Worm (Caenorhabditis elegans) whole organism, L2 larva: ENCODE measurements around the gene K07E3.4.
A peak's percentile ranks its signal among the peaks of the same experiment; 100 is the strongest.

Experiments used
- C34F6.9 ChIP-seq: fragments of 150-350 bp; optimal IDR thresholded peaks from 2 replicates; lab custom pipeline; 2014; ENCODE audit warnings: missing biosample characterization, missing genetic modification characterization
- F13H6.1 ChIP-seq: sonication (generic microtip); optimal IDR thresholded peaks from 2 replicates; lab custom pipeline; 2016; ENCODE audit warnings: missing genetic modification characterization, missing compliant biosample characterization
- R02D3.7 ChIP-seq: fragments of 150-350 bp; optimal IDR thresholded peaks from 2 replicates; lab custom pipeline; 2014; ENCODE audit warnings: missing biosample characterization, missing genetic modification characterization
- Y55F3AM.14 ChIP-seq: fragments of 200-800 bp; sonication (Bioruptor generic); optimal IDR thresholded peaks from 2 replicates; lab custom pipeline; 2018; ENCODE audit warnings: mild to moderate bottlenecking, missing genetic modification characterization, missing compliant biosample characterization
- ZK546.5 ChIP-seq: sonication (generic microtip); optimal IDR thresholded peaks from 2 replicates; lab custom pipeline; 2017; ENCODE audit warnings: missing biosample characterization, missing genetic modification characterization
- alr-1 ChIP-seq: fragments of 150-350 bp; optimal IDR thresholded peaks from 2 replicates; lab custom pipeline; 2014; ENCODE audit warnings: missing biosample characterization, missing genetic modification characterization
- aly-2 ChIP-seq: fragments of 150-350 bp; optimal IDR thresholded peaks from 2 replicates; lab custom pipeline; 2014; ENCODE audit warnings: missing biosample characterization, missing genetic modification characterization
- ama-1 ChIP-seq: fragments of 150-350 bp; optimal IDR thresholded peaks from 2 replicates; lab custom pipeline; 2018; ENCODE audit warnings: inconsistent platforms
- blmp-1 ChIP-seq: sonication (generic microtip); optimal IDR thresholded peaks from 2 replicates; lab custom pipeline; 2017; ENCODE audit warnings: missing genetic modification characterization, mild to moderate bottlenecking, missing compliant biosample characterization, antibody characterized with exemption, moderate library complexity; ENCODE audit not compliant: insufficient read depth
- ceh-16 ChIP-seq: fragments of 150-350 bp; optimal IDR thresholded peaks from 2 replicates; lab custom pipeline; 2014; ENCODE audit warnings: missing biosample characterization, missing genetic modification characterization
- ceh-82 ChIP-seq: fragments of 150-350 bp; optimal IDR thresholded peaks from 2 replicates; lab custom pipeline; 2014; ENCODE audit warnings: missing biosample characterization, missing genetic modification characterization
- crh-2 ChIP-seq: sonication (generic microtip); optimal IDR thresholded peaks from 2 replicates; lab custom pipeline; 2017; ENCODE audit warnings: missing biosample characterization, missing genetic modification characterization
- dmd-4 ChIP-seq: sonication (generic microtip); optimal IDR thresholded peaks from 2 replicates; lab custom pipeline; 2017; ENCODE audit warnings: missing biosample characterization, missing genetic modification characterization
- elt-1 ChIP-seq: fragments of 150-350 bp; optimal IDR thresholded peaks from 2 replicates; lab custom pipeline; 2014; ENCODE audit warnings: missing biosample characterization, missing genetic modification characterization
- elt-3 ChIP-seq: sonication (generic microtip); optimal IDR thresholded peaks from 2 replicates; lab custom pipeline; 2017; ENCODE audit warnings: missing biosample characterization, missing genetic modification characterization
- fos-1 ChIP-seq: fragments of 150-350 bp; optimal IDR thresholded peaks from 2 replicates; lab custom pipeline; 2014; ENCODE audit warnings: missing biosample characterization, missing genetic modification characterization
- gmeb-1 ChIP-seq: fragments of 150-350 bp; optimal IDR thresholded peaks from 2 replicates; lab custom pipeline; 2014; ENCODE audit warnings: missing biosample characterization, missing genetic modification characterization
- lin-11 ChIP-seq: fragments of 150-350 bp; sonication (generic microtip); optimal IDR thresholded peaks from 2 replicates; lab custom pipeline; 2014; ENCODE audit warnings: missing biosample characterization, missing genetic modification characterization, inconsistent platforms, mixed read lengths
- lin-13 ChIP-seq: fragments of 150-350 bp; optimal IDR thresholded peaks from 2 replicates; lab custom pipeline; 2014; ENCODE audit warnings: missing biosample characterization, missing genetic modification reagents, missing genetic modification characterization
- lin-39 ChIP-seq: fragments of 150-350 bp; optimal IDR thresholded peaks from 2 replicates; lab custom pipeline; 2014; ENCODE audit warnings: missing biosample characterization, missing genetic modification reagents, missing genetic modification characterization
- mab-5 ChIP-seq: fragments of 150-350 bp; optimal IDR thresholded peaks from 2 replicates; lab custom pipeline; 2014; ENCODE audit warnings: missing biosample characterization, missing genetic modification characterization
- mbf-1 ChIP-seq: sonication (generic microtip); optimal IDR thresholded peaks from 2 replicates; lab custom pipeline; 2017; ENCODE audit warnings: missing biosample characterization, missing genetic modification characterization
- mdl-1 ChIP-seq, 2 experiments: fragments of 150-350 bp in 1 of 2; sonication (generic microtip) in 1 of 2; optimal IDR thresholded peaks; 2 replicates each; lab custom pipeline; 2017; ENCODE audit warnings: missing biosample characterization in 2 of 2, missing genetic modification characterization in 2 of 2
- nhr-10 ChIP-seq: sonication (generic microtip); optimal IDR thresholded peaks from 2 replicates; lab custom pipeline; 2017; ENCODE audit warnings: missing biosample characterization, missing genetic modification characterization
- nhr-12 ChIP-seq: fragments of 150-350 bp; optimal IDR thresholded peaks from 2 replicates; lab custom pipeline; 2014; ENCODE audit warnings: missing biosample characterization, missing genetic modification characterization
- nhr-129 ChIP-seq: fragments of 150-350 bp; optimal IDR thresholded peaks from 2 replicates; lab custom pipeline; 2014; ENCODE audit warnings: missing biosample characterization, missing genetic modification characterization
- nhr-21 ChIP-seq: fragments of 150-350 bp; optimal IDR thresholded peaks from 2 replicates; lab custom pipeline; 2014; ENCODE audit warnings: missing biosample characterization, missing genetic modification characterization
- nhr-23 ChIP-seq: fragments of 150-350 bp; optimal IDR thresholded peaks from 2 replicates; lab custom pipeline; 2014; ENCODE audit warnings: missing biosample characterization, missing genetic modification reagents, missing genetic modification characterization
- nhr-237 ChIP-seq: fragments of 150-350 bp; optimal IDR thresholded peaks from 2 replicates; lab custom pipeline; 2014; ENCODE audit warnings: missing biosample characterization, missing genetic modification characterization
- nhr-6 ChIP-seq: fragments of 150-350 bp; optimal IDR thresholded peaks from 2 replicates; lab custom pipeline; 2014; ENCODE audit warnings: missing biosample characterization, missing genetic modification characterization
- nhr-77 ChIP-seq: fragments of 150-350 bp; optimal IDR thresholded peaks from 2 replicates; lab custom pipeline; 2014; ENCODE audit warnings: missing biosample characterization, missing genetic modification characterization
- skn-1 ChIP-seq: sonication (generic microtip); optimal IDR thresholded peaks from 2 replicates; lab custom pipeline; 2017; ENCODE audit warnings: missing biosample characterization, missing genetic modification characterization
- sma-3 ChIP-seq: sonication (generic microtip); optimal IDR thresholded peaks from 2 replicates; lab custom pipeline; 2016; ENCODE audit warnings: missing genetic modification reagents, missing genetic modification characterization, missing compliant biosample characterization
- sma-9 ChIP-seq, 2 experiments: fragments of 150-350 bp in 1 of 2; sonication (generic microtip) in 1 of 2; optimal IDR thresholded peaks; 2 replicates each; lab custom pipeline; 2014 to 2016; ENCODE audit warnings: missing genetic modification characterization in 2 of 2, mild to moderate bottlenecking in 1 of 2, missing biosample characterization in 1 of 2, missing compliant biosample characterization in 1 of 2, missing genetic modification reagents in 1 of 2, moderate library complexity in 1 of 2
- unc-39 ChIP-seq: fragments of 150-350 bp; optimal IDR thresholded peaks from 2 replicates; lab custom pipeline; 2014; ENCODE audit warnings: missing biosample characterization, missing genetic modification characterization
- unc-55 ChIP-seq: fragments of 150-350 bp; sonication (generic microtip); optimal IDR thresholded peaks from 3 replicates; lab custom pipeline; 2014; ENCODE audit warnings: missing biosample characterization, missing genetic modification reagents, missing genetic modification characterization
- ztf-1 ChIP-seq: fragments of 200-800 bp; sonication (Bioruptor generic); conservative IDR thresholded peaks from 2 replicates; pipeline ENCODE4 v1.3.6; 2022; ENCODE audit warnings: missing genetic modification characterization, missing compliant biosample characterization
- ztf-11 ChIP-seq: sonication (generic microtip); optimal IDR thresholded peaks from 2 replicates; lab custom pipeline; 2017; ENCODE audit warnings: missing biosample characterization, missing genetic modification characterization
- ztf-4 ChIP-seq: fragments of 150-350 bp; optimal IDR thresholded peaks from 2 replicates; lab custom pipeline; 2014; ENCODE audit warnings: missing biosample characterization, missing genetic modification characterization

The K07E3.4 gene

DNA sequence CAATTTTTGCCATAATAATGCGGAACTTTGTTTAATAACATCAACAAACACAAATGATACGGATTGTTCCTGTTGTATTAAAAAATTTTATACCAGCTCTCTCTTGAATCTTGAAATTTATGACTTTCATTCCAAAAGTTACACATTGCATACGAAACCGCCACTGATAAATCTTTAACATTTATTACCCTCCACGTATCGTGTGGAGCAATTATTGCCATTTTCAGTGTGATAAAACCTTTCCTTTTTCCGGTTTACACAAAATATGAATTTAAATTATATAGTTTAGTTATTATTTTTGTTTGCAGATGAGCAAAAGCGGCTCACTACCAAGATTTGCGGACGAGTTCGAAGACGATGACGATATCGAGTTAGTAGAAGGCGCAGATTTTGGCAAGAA is 23.0 kb downstream of the K07E3.4 start, which contains the start of gene C18A11.3:
Gene C18A11.3 (plus strand): TSS at position 301 of the 400 bp plus-strand sequence.
- TF ChIP-seq fos-1 (tag; lab: Kevin White, UChicago), result peak; percentile 24
- TF ChIP-seq crh-2 (tag; lab: Kevin White, UChicago), result no peak
- no peak for TF ChIP-seq mab-5 (tag; lab: Kevin White, UChicago)
- no peak for TF ChIP-seq ztf-4
- TF ChIP-seq lin-13 (GFP tag; lab: Kevin White, UChicago), result no peak

DNA sequence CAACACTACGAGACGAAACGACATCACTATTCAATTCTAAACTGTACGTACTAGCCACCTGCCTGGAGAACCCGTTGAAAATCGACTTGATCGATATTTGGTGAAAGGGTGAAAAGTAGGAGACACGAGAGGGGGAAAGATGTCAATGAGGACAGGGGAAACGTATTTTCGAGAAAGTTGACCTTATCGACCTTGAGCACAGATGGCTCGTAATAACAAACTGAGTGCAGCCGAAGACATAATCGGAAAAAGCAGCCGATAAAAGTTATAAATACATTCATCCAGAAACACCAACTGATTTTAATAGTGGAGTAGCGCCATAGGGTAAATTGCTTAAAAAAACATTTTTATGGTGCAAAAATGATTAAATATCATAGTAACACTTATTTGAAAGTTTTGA is 23.8 kb downstream of the K07E3.4 start:
- TF ChIP-seq nhr-129 (tag; lab: Kevin White, UChicago), result no peak
- no peak for TF ChIP-seq mbf-1 (tag; lab: Kevin White, UChicago)
- no peak for TF ChIP-seq ZK546.5 (tag; lab: Kevin White, UChicago)
- TF ChIP-seq gmeb-1 (tag; lab: Kevin White, UChicago), result no peak
- TF ChIP-seq lin-11 (tag; lab: Kevin White, UChicago), result no peak
- TF ChIP-seq lin-13 (GFP tag; lab: Kevin White, UChicago), result no peak
- TF ChIP-seq Y55F3AM.14 (GFP tag; lab: Kevin White, UChicago), result no peak
- TF ChIP-seq ceh-16, result no peak
- TF ChIP-seq R02D3.7 (tag; lab: Kevin White, UChicago), result no peak
- TF ChIP-seq blmp-1 (tag; lab: Kevin White, UChicago), result no peak
- no peak for TF ChIP-seq elt-3 (tag; lab: Kevin White, UChicago)
- no peak for TF ChIP-seq alr-1
- no peak for TF ChIP-seq dmd-4 (tag; lab: Kevin White, UChicago)
- TF ChIP-seq nhr-77 (tag; lab: Kevin White, UChicago), result no peak
- TF ChIP-seq ceh-82 (tag; lab: Kevin White, UChicago), result no peak
- TF ChIP-seq crh-2 (tag; lab: Kevin White, UChicago), result no peak
- TF ChIP-seq ztf-1 (GFP tag; lab: Robert Waterston, UW), result no peak
- no peak for TF ChIP-seq nhr-237
- TF ChIP-seq nhr-12, result no peak
- TF ChIP-seq nhr-23, result no peak
- TF ChIP-seq, all 48 proteins: peak for 0

DNA sequence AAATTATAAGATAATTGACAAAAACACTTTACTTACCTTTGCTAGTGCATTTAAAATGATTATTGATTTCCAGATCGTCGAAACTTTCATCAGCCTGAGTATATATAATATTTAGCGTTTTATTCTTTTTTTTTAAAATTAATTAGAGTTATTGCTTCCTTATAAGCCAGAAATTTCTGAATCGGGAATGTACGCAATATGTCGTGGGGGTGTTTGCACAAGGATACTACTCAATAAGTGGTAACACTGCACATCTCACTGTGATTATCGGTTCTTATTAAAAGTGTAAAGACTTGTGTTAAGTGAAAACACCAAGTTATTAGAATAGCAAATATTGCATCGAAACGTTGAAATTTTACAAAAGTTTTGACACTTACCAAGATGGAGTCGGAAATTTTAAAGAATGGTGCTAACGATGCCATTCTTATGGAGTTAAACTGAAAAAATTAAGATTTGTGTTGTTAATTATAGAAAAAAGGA is 26.0 kb downstream of the K07E3.4 start, which contains the start of gene dim-1:
Gene dim-1 (minus strand): TSS at position 430 of the 480 bp plus-strand sequence.
- TF ChIP-seq sma-9 (GFP tag; optimal IDR thresholded peaks at IDR 0.05; lab: Kevin White, UChicago) (no peak), sma-9 (tag; optimal IDR thresholded peaks at IDR 0.05; lab: Kevin White, UChicago) (no peak), lin-11 (tag; lab: Kevin White, UChicago) (no peak), lin-13 (GFP tag; lab: Kevin White, UChicago) (no peak), alr-1 (no peak), sma-3 (no peak), lin-39 (no peak), unc-55 (peak; percentile 25), dmd-4 (tag; lab: Kevin White, UChicago) (no peak), nhr-10 (no peak), nhr-6 (tag; lab: Kevin White, UChicago) (no peak), ceh-82 (tag; lab: Kevin White, UChicago) (no peak), C34F6.9 (peak; percentile 64), nhr-21 (no peak), F13H6.1 (tag; lab: Kevin White, UChicago) (no peak)

ce11 chrX:8054478-8054877 is 29.3 kb downstream of the K07E3.4 start:
- TF ChIP-seq unc-55, result no peak
- no peak for TF ChIP-seq lin-39
- no peak for TF ChIP-seq nhr-237
- no peak for TF ChIP-seq ama-1 (lab: Kevin White, UChicago)
- TF ChIP-seq unc-39, result no peak
- no peak for TF ChIP-seq mab-5 (tag; lab: Kevin White, UChicago)
- no peak for TF ChIP-seq ztf-4
- no peak for TF ChIP-seq lin-13 (GFP tag; lab: Kevin White, UChicago)
- no peak for TF ChIP-seq nhr-12
- TF ChIP-seq F13H6.1 (tag; lab: Kevin White, UChicago), result no peak
- TF ChIP-seq C34F6.9, result no peak
- TF ChIP-seq elt-1 (tag; lab: Kevin White, UChicago), result no peak
- TF ChIP-seq skn-1 (tag; lab: Kevin White, UChicago), result no peak
- TF ChIP-seq aly-2 (tag; lab: Kevin White, UChicago), result no peak
- TF ChIP-seq ztf-11, result no peak
- TF ChIP-seq R02D3.7 (tag; lab: Kevin White, UChicago), result no peak
- TF ChIP-seq nhr-77 (tag; lab: Kevin White, UChicago), result no peak
- no peak for TF ChIP-seq ztf-1 (GFP tag; lab: Robert Waterston, UW)
- TF ChIP-seq mdl-1 (tag; optimal IDR thresholded peaks at IDR 0.05; lab: Kevin White, UChicago), result no peak
